Worm (Caenorhabditis elegans): ENCODE measurements around the gene lgc-18.

lgc-18 gene

DNA sequence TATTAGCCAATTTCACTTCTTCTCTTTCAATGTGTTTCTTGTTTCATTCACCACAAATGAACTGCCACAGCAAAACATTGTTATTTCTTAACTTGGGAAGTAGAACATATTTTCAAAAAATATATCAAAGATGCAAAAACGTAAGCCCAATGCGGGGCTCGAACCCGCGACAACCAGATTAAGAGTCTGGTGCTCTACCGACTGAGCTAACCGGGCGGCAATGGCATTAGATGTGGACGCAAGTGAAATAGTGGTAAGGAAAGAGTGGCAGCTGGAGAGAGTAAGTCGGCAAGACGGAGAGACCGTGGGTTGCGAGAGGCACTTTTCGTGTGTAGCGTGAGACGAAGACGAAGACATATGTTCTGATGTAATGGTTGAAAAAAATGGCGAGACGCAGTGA is 19.4 kb upstream of the lgc-18 start (continued):
- TF ChIP-seq ztf-4 (tag; optimal IDR thresholded peaks at IDR 0.05) (no peak), skn-1 (tag; optimal IDR thresholded peaks at IDR 0.05) (no peak), unc-55 (GFP tag; optimal IDR thresholded peaks at IDR 0.05) (peak; percentile 77), nhr-129 (tag; optimal IDR thresholded peaks at IDR 0.05) (peak; percentile 92), F13H6.1 (tag; optimal IDR thresholded peaks at IDR 0.05) (peak; percentile 77), ztf-11 (tag; optimal IDR thresholded peaks at IDR 0.05) (no peak), dmd-4 (tag; optimal IDR thresholded peaks at IDR 0.05) (no peak), crh-2 (tag; optimal IDR thresholded peaks at IDR 0.05) (peak; percentile 72), fos-1 (tag; optimal IDR thresholded peaks at IDR 0.05) (peak; percentile 66), sma-9 (GFP tag; optimal IDR thresholded peaks at IDR 0.05) (peak; percentile 87), sma-9 (tag; optimal IDR thresholded peaks at IDR 0.05) (no peak), lin-13 (GFP tag; optimal IDR thresholded peaks at IDR 0.05) (peak; percentile 76), sma-3 (GFP tag; optimal IDR thresholded peaks at IDR 0.05) (peak; percentile 73), nhr-12 (tag; optimal IDR thresholded peaks at IDR 0.05) (peak; percentile 46), nhr-77 (tag; optimal IDR thresholded peaks at IDR 0.05) (no peak), alr-1 (tag; optimal IDR thresholded peaks at IDR 0.05) (no peak), mab-5 (tag; optimal IDR thresholded peaks at IDR 0.05) (peak; percentile 76), nhr-11 (tag; optimal IDR thresholded peaks at IDR 0.05) (peak; percentile 65), ztf-1 (GFP tag; conservative IDR thresholded peaks at IDR 0.05) (no peak), nhr-21 (tag; optimal IDR thresholded peaks at IDR 0.05) (peak; percentile 53), snpc-4 (tag; optimal IDR thresholded peaks at IDR 0.05) (peak; percentile 2), nhr-6 (tag; optimal IDR thresholded peaks at IDR 0.05) (no peak)

ce11 chrX:12108517-12109216 is 16.7 kb upstream of the lgc-18 start, which contains the start of the genes W03G11.2 and lgc-13:
Gene W03G11.2 (minus strand): TSS chrX:12108617.
Gene lgc-13 (plus strand): TSS chrX:12109166.
- TF ChIP-seq elt-3 (tag; optimal IDR thresholded peaks at IDR 0.05) (no peak), mdl-1 (tag; optimal IDR thresholded peaks at IDR 0.05) (no peak), ceh-82 (tag; optimal IDR thresholded peaks at IDR 0.05) (no peak), ztf-1 (GFP tag; conservative IDR thresholded peaks at IDR 0.05) (no peak), nhr-129 (tag; optimal IDR thresholded peaks at IDR 0.05) (no peak), unc-39 (tag; optimal IDR thresholded peaks at IDR 0.05) (no peak), nhr-12 (tag; optimal IDR thresholded peaks at IDR 0.05) (no peak), C34F6.9 (tag; optimal IDR thresholded peaks at IDR 0.05) (no peak), zag-1 (tag; optimal IDR thresholded peaks at IDR 0.05) (no peak), sem-4 (tag; optimal IDR thresholded peaks at IDR 0.05) (no peak), gmeb-1 (tag; optimal IDR thresholded peaks at IDR 0.05) (no peak), ztf-11 (tag; optimal IDR thresholded peaks at IDR 0.05) (no peak), snpc-4 (tag; optimal IDR thresholded peaks at IDR 0.05) (no peak), nhr-10 (tag; optimal IDR thresholded peaks at IDR 0.05) (no peak)

ce11 chrX:12111213-12111612 is 14.2 kb upstream of the lgc-18 start, which contains the start of gene lgc-14:
Gene lgc-14 (plus strand): TSS chrX:12111513.
- TF ChIP-seq unc-62 (GFP tag; optimal IDR thresholded peaks at IDR 0.05) (no peak), lin-39 (tag; optimal IDR thresholded peaks at IDR 0.05) (no peak), unc-39 (tag; optimal IDR thresholded peaks at IDR 0.05) (no peak), gmeb-1 (tag; optimal IDR thresholded peaks at IDR 0.05) (no peak), ztf-4 (tag; optimal IDR thresholded peaks at IDR 0.05) (no peak), mbf-1 (tag; optimal IDR thresholded peaks at IDR 0.05) (no peak), ztf-11 (tag; optimal IDR thresholded peaks at IDR 0.05) (no peak), nhr-6 (tag; optimal IDR thresholded peaks at IDR 0.05) (no peak), ZK546.5 (tag; optimal IDR thresholded peaks at IDR 0.05) (no peak), sma-9 (GFP tag; optimal IDR thresholded peaks at IDR 0.05) (no peak), sma-9 (tag; optimal IDR thresholded peaks at IDR 0.05) (no peak), R02D3.7 (tag; optimal IDR thresholded peaks at IDR 0.05) (no peak), alr-1 (tag; optimal IDR thresholded peaks at IDR 0.05) (no peak), zag-1 (tag; optimal IDR thresholded peaks at IDR 0.05) (no peak), nhr-25 (tag; optimal IDR thresholded peaks at IDR 0.05) (no peak), ceh-82 (tag; optimal IDR thresholded peaks at IDR 0.05) (no peak)

DNA sequence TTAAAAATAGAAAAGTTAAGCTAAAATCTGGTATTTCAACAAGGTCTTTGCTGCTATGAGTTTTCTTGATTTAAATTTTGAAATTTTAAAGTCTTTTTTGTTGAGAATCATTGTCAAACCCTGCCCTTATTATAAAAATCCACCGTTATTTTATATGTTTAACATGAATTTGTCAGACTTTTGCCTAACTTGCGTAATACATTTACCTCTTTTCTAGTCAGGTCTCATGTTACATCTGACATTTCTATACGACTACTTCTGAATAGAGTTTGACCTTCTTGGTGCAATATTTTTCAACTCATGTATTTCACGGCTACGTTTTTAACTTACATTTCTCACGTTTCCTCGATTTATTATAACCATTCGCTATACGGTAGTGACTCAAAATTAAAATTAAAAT is 11.4 kb upstream of the lgc-18 start, which contains the start of gene lgc-15:
lgc-15 (plus strand) TSS at position 301 of the 400 bp plus-strand sequence.
- no peak for TF ChIP-seq sma-9 (GFP tag; optimal IDR thresholded peaks at IDR 0.05)
- TF ChIP-seq sma-9 (tag; optimal IDR thresholded peaks at IDR 0.05) = no peak
- TF ChIP-seq elt-1 (tag; optimal IDR thresholded peaks at IDR 0.05) = no peak
- no peak for TF ChIP-seq peb-1 (tag; optimal IDR thresholded peaks at IDR 0.05)
- no peak for TF ChIP-seq nhr-77 (tag; optimal IDR thresholded peaks at IDR 0.05)
- TF ChIP-seq nhr-6 (tag; optimal IDR thresholded peaks at IDR 0.05) = no peak
- no peak for TF ChIP-seq ceh-16 (tag; optimal IDR thresholded peaks at IDR 0.05)

All from whole organism, L2 larva.